Worm (Caenorhabditis elegans) whole organism, L2 larva: ENCODE data around the gene fcd-2.

ENCODE experiments used
- F13H6.1 ChIP-seq: sonication (generic microtip); optimal IDR thresholded peaks from 2 replicates; lab custom pipeline; 2016; ENCODE audit warnings: missing genetic modification characterization, missing compliant biosample characterization
- lin-39 ChIP-seq: fragments of 150-350 bp; optimal IDR thresholded peaks from 2 replicates; lab custom pipeline; 2014; ENCODE audit warnings: missing biosample characterization, missing genetic modification reagents, missing genetic modification characterization
- nhr-129 ChIP-seq: fragments of 150-350 bp; optimal IDR thresholded peaks from 2 replicates; lab custom pipeline; 2014; ENCODE audit warnings: missing biosample characterization, missing genetic modification characterization
- nhr-23 ChIP-seq: fragments of 150-350 bp; optimal IDR thresholded peaks from 2 replicates; lab custom pipeline; 2014; ENCODE audit warnings: missing biosample characterization, missing genetic modification reagents, missing genetic modification characterization
- nhr-237 ChIP-seq: fragments of 150-350 bp; optimal IDR thresholded peaks from 2 replicates; lab custom pipeline; 2014; ENCODE audit warnings: missing biosample characterization, missing genetic modification characterization
- nhr-77 ChIP-seq: fragments of 150-350 bp; optimal IDR thresholded peaks from 2 replicates; lab custom pipeline; 2014; ENCODE audit warnings: missing biosample characterization, missing genetic modification characterization
- unc-62 ChIP-seq: fragments of 150-350 bp; optimal IDR thresholded peaks from 2 replicates; lab custom pipeline; 2014; ENCODE audit warnings: missing biosample characterization, missing genetic modification reagents, missing genetic modification characterization
- zag-1 ChIP-seq: fragments of 150-350 bp; optimal IDR thresholded peaks from 2 replicates; lab custom pipeline; 2014; ENCODE audit warnings: missing biosample characterization, missing genetic modification characterization
- ztf-1 ChIP-seq: fragments of 200-800 bp; sonication (Bioruptor generic); conservative IDR thresholded peaks from 2 replicates; pipeline ENCODE4 v1.3.6; 2022; ENCODE audit warnings: missing genetic modification characterization, missing compliant biosample characterization

DNA sequence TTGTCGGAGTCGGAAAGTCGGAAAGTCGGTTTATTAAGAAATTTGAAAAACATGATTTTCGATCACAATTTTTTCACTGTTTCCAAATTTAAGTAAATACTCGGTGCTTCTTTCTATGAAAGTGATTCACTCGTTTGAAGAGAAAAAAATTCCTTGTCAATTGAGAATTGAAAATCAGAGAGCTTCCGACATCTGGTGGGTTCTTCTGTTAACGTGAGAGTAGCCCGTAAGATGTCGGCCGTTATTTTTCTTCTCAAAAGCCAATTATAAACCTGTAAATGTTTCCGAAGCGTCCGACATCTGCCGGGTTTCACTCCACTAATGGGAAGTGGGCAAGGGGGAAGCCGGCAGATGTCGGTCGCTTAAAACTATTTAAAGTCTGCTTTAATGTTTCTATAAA lies 40.5 kb upstream of the fcd-2 start:
- TF ChIP-seq nhr-129 (no peak), unc-62 (GFP tag; lab: Kevin White, UChicago) (no peak), F13H6.1 (tag; lab: Kevin White, UChicago) (no peak), nhr-23 (tag; lab: Kevin White, UChicago) (no peak), lin-39 (tag; lab: Kevin White, UChicago) (no peak), zag-1 (tag; lab: Kevin White, UChicago) (no peak), nhr-77 (no peak), ztf-1 (GFP tag; lab: Robert Waterston, UW) (no peak), nhr-237 (no peak)
